Fruit fly (Drosophila melanogaster) whole organism, prepupa: ENCODE data around the gene CG9316.

ENCODE experiments used
- CG10631 ChIP-seq: fragments of 200-800 bp; sonication (Bioruptor generic); optimal IDR thresholded peaks from 2 replicates; lab custom pipeline; 2016; ENCODE audit warnings: missing biosample characterization, missing genetic modification characterization
- CG10669 ChIP-seq: fragments of 200-800 bp; sonication (Bioruptor generic); optimal IDR thresholded peaks from 3 replicates; lab custom pipeline; 2018; ENCODE audit warnings: missing biosample characterization, mild to moderate bottlenecking, missing genetic modification characterization, moderate library complexity
- CG11294 ChIP-seq: fragments of 200-800 bp; sonication (Bioruptor generic); IDR thresholded peaks from 2 replicates; pipeline ENCODE4 v1.3.6; 2022; ENCODE audit warnings: missing biosample characterization, missing genetic modification characterization
- CG11762 ChIP-seq: fragments of 200-800 bp; sonication (Bioruptor generic); optimal IDR thresholded peaks from 3 replicates; lab custom pipeline; 2016; ENCODE audit warnings: missing biosample characterization, missing genetic modification characterization; ENCODE audit not compliant: insufficient read depth
- CG11902 ChIP-seq: fragments of 200-800 bp; sonication (Bioruptor generic); optimal IDR thresholded peaks from 3 replicates; lab custom pipeline; 2016; ENCODE audit warnings: missing biosample characterization, missing genetic modification characterization
- CG15336 ChIP-seq: fragments of 200-800 bp; sonication (Bioruptor generic); IDR thresholded peaks from 2 replicates; pipeline ENCODE4 v1.3.6; 2022; ENCODE audit warnings: missing biosample characterization, missing genetic modification characterization
- CG1621 ChIP-seq: fragments of 200-800 bp; sonication (Bioruptor generic); optimal IDR thresholded peaks from 3 replicates; lab custom pipeline; 2018; ENCODE audit warnings: missing biosample characterization, mild to moderate bottlenecking, missing genetic modification characterization
- CG16779 ChIP-seq: fragments of 200-800 bp; sonication (Bioruptor generic); optimal IDR thresholded peaks from 3 replicates; lab custom pipeline; 2017; ENCODE audit warnings: missing biosample characterization, mild to moderate bottlenecking, missing genetic modification characterization
- CG3032 ChIP-seq: fragments of 200-800 bp; optimal IDR thresholded peaks from 2 replicates; lab custom pipeline; 2019; ENCODE audit warnings: missing biosample characterization, mild to moderate bottlenecking, missing genetic modification characterization, moderate library complexity
- CG31627 ChIP-seq: fragments of 200-800 bp; sonication (Bioruptor generic); optimal IDR thresholded peaks from 3 replicates; lab custom pipeline; 2016; ENCODE audit warnings: missing biosample characterization, missing genetic modification characterization
- CG32006 ChIP-seq: fragments of 200-800 bp; sonication (Bioruptor generic); optimal IDR thresholded peaks from 3 replicates; lab custom pipeline; 2017; ENCODE audit warnings: missing biosample characterization, mild to moderate bottlenecking, missing genetic modification characterization
- CG3919 ChIP-seq: fragments of 200-800 bp; sonication (Bioruptor generic); optimal IDR thresholded peaks from 3 replicates; lab custom pipeline; 2016; ENCODE audit warnings: missing biosample characterization, missing genetic modification characterization
- CG4318 ChIP-seq: fragments of 200-800 bp; sonication (Bioruptor generic); optimal IDR thresholded peaks from 3 replicates; lab custom pipeline; 2017; ENCODE audit warnings: missing biosample characterization, mild to moderate bottlenecking, missing genetic modification characterization
- CG6163 ChIP-seq: fragments of 200-800 bp; sonication (Bioruptor generic); IDR thresholded peaks from 3 replicates; pipeline ENCODE4 v1.3.6; 2022; ENCODE audit warnings: missing biosample characterization, missing genetic modification characterization
- CG6276 ChIP-seq: fragments of 200-800 bp; sonication (Bioruptor generic); optimal IDR thresholded peaks from 2 replicates; lab custom pipeline; 2017; ENCODE audit warnings: missing biosample characterization, mild to moderate bottlenecking, missing genetic modification characterization
- CG6808 ChIP-seq: fragments of 200-800 bp; sonication (Bioruptor generic); optimal IDR thresholded peaks from 3 replicates; lab custom pipeline; 2017; ENCODE audit warnings: missing biosample characterization, missing genetic modification characterization, mild to moderate bottlenecking, moderate library complexity, missing genetic modification reagents
- CG6854 ChIP-seq: fragments of 200-800 bp; sonication (Bioruptor generic); optimal IDR thresholded peaks from 2 replicates; lab custom pipeline; 2017; ENCODE audit warnings: missing biosample characterization, mild to moderate bottlenecking, missing genetic modification characterization
- CG8119 ChIP-seq: fragments of 200-800 bp; sonication (Bioruptor generic); IDR thresholded peaks from 3 replicates; pipeline ENCODE4 v1.3.6; 2022; ENCODE audit warnings: missing biosample characterization, missing genetic modification characterization
- CG8319 ChIP-seq: fragments of 200-800 bp; sonication (Bioruptor generic); optimal IDR thresholded peaks from 3 replicates; lab custom pipeline; 2016; ENCODE audit warnings: missing biosample characterization, missing genetic modification characterization
- CG8632 ChIP-seq: fragments of 200-800 bp; sonication (Bioruptor generic); optimal IDR thresholded peaks from 3 replicates; lab custom pipeline; 2016; ENCODE audit warnings: missing biosample characterization, missing genetic modification characterization
- CG9139 ChIP-seq: fragments of 200-800 bp; sonication (Bioruptor generic); optimal IDR thresholded peaks from 3 replicates; lab custom pipeline; 2017; ENCODE audit warnings: missing biosample characterization, mild to moderate bottlenecking, missing genetic modification characterization
- Eip75B ChIP-seq: fragments of 200-800 bp; sonication (Bioruptor generic); optimal IDR thresholded peaks from 3 replicates; lab custom pipeline; 2016; ENCODE audit warnings: missing biosample characterization, missing genetic modification characterization
- Eip78C ChIP-seq: fragments of 200-800 bp; sonication (Bioruptor generic); peaks from one replicate; lab custom pipeline; 2016; ENCODE audit warnings: missing biosample characterization, missing genetic modification characterization
- Eip93F ChIP-seq: fragments of 200-800 bp; sonication (Bioruptor generic); optimal IDR thresholded peaks from 2 replicates; lab custom pipeline; 2016; ENCODE audit warnings: missing biosample characterization, mild to moderate bottlenecking, missing genetic modification characterization
- Ets21C ChIP-seq: fragments of 200-800 bp; sonication (Bioruptor generic); optimal IDR thresholded peaks from 3 replicates; lab custom pipeline; 2016; ENCODE audit warnings: missing biosample characterization, missing genetic modification characterization
- Ets96B ChIP-seq: fragments of 200-800 bp; optimal IDR thresholded peaks from 2 replicates; lab custom pipeline; 2019; ENCODE audit warnings: missing biosample characterization, mild to moderate bottlenecking, missing genetic modification characterization, moderate library complexity
- Gug ChIP-seq: fragments of 200-800 bp; sonication (Bioruptor generic); IDR thresholded peaks from 2 replicates; pipeline ENCODE4 v1.3.6; 2022; ENCODE audit warnings: missing biosample characterization, missing genetic modification characterization
- Hr4 ChIP-seq: fragments of 200-800 bp; sonication (Bioruptor generic); optimal IDR thresholded peaks from 3 replicates; lab custom pipeline; 2016; ENCODE audit warnings: missing biosample characterization, missing genetic modification characterization
- Lpt ChIP-seq: fragments of 200-800 bp; sonication (Bioruptor generic); optimal IDR thresholded peaks from 3 replicates; lab custom pipeline; 2016; ENCODE audit warnings: missing biosample characterization, missing genetic modification characterization
- OdsH ChIP-seq: fragments of 200-800 bp; sonication (Bioruptor generic); optimal IDR thresholded peaks from 3 replicates; lab custom pipeline; 2016; ENCODE audit warnings: missing biosample characterization, missing genetic modification characterization
- Smox ChIP-seq: fragments of 200-800 bp; sonication (Bioruptor generic); optimal IDR thresholded peaks from 3 replicates; lab custom pipeline; 2016; ENCODE audit warnings: missing biosample characterization, missing genetic modification characterization
- Sox14 ChIP-seq: fragments of 200-800 bp; sonication (Bioruptor generic); optimal IDR thresholded peaks from 3 replicates; lab custom pipeline; 2016; ENCODE audit warnings: missing biosample characterization, missing genetic modification characterization
- Sox15 ChIP-seq: fragments of 200-800 bp; sonication (Bioruptor generic); optimal IDR thresholded peaks from 3 replicates; lab custom pipeline; 2016; ENCODE audit warnings: missing biosample characterization, missing genetic modification characterization
- achi ChIP-seq: fragments of 200-800 bp; sonication (Bioruptor generic); optimal IDR thresholded peaks from 3 replicates; lab custom pipeline; 2016; ENCODE audit warnings: missing biosample characterization, missing genetic modification characterization
- acj6 ChIP-seq: fragments of 200-800 bp; sonication (Bioruptor generic); optimal IDR thresholded peaks from 3 replicates; lab custom pipeline; 2016; ENCODE audit warnings: missing biosample characterization, missing genetic modification characterization
- dac ChIP-seq: fragments of 200-800 bp; sonication (Bioruptor generic); optimal IDR thresholded peaks from 2 replicates; lab custom pipeline; 2017; ENCODE audit warnings: missing biosample characterization, mild to moderate bottlenecking, missing genetic modification characterization
- dsx ChIP-seq: fragments of 200-800 bp; optimal IDR thresholded peaks from 3 replicates; lab custom pipeline; 2019; ENCODE audit warnings: missing biosample characterization, mild to moderate bottlenecking, missing genetic modification characterization, moderate library complexity; ENCODE audit not compliant: poor library complexity, severe bottlenecking
- eg ChIP-seq: fragments of 200-800 bp; sonication (Bioruptor generic); IDR thresholded peaks from 3 replicates; pipeline ENCODE4 v1.3.6; 2022; ENCODE audit warnings: missing biosample characterization, missing genetic modification characterization
- fd59A ChIP-seq: fragments of 200-800 bp; sonication (Bioruptor generic); optimal IDR thresholded peaks from 2 replicates; lab custom pipeline; 2017; ENCODE audit warnings: missing biosample characterization, mild to moderate bottlenecking, missing genetic modification characterization, missing genetic modification reagents
- fd85E ChIP-seq: fragments of 200-800 bp; sonication (Bioruptor generic); optimal IDR thresholded peaks from 3 replicates; lab custom pipeline; 2016; ENCODE audit warnings: missing biosample characterization, missing genetic modification characterization
- net ChIP-seq: fragments of 200-800 bp; sonication (Bioruptor generic); optimal IDR thresholded peaks from 3 replicates; lab custom pipeline; 2016; ENCODE audit warnings: missing biosample characterization, missing genetic modification characterization
- pdm3 ChIP-seq: fragments of 200-800 bp; sonication (Bioruptor generic); optimal IDR thresholded peaks from 3 replicates; lab custom pipeline; 2016; ENCODE audit warnings: missing biosample characterization, missing genetic modification characterization
- salr ChIP-seq, 2 experiments: fragments of 200-800 bp; sonication (Bioruptor generic); optimal IDR thresholded peaks; 3 replicates each; lab custom pipeline; 2016 to 2018; ENCODE audit warnings: missing biosample characterization in 2 of 2, missing genetic modification characterization in 2 of 2, mild to moderate bottlenecking in 1 of 2
- ss ChIP-seq, 2 experiments: fragments of 200-800 bp; sonication (Bioruptor generic); optimal IDR thresholded peaks; 2 replicates in 1 of 2; 3 replicates in 1 of 2; lab custom pipeline; 2017 to 2018; ENCODE audit warnings: mild to moderate bottlenecking in 2 of 2, missing biosample characterization in 2 of 2, missing genetic modification characterization in 2 of 2, moderate library complexity in 1 of 2
- svp ChIP-seq: fragments of 200-800 bp; sonication (Bioruptor generic); peaks from one replicate; lab custom pipeline; 2016; ENCODE audit warnings: missing biosample characterization, missing genetic modification characterization
- vri ChIP-seq: fragments of 200-800 bp; sonication (Bioruptor generic); optimal IDR thresholded peaks from 3 replicates; lab custom pipeline; 2016; ENCODE audit warnings: missing biosample characterization, mild to moderate bottlenecking, missing genetic modification characterization

CG9316 gene

dm6 chr2L:20724024-20724423, 2.3 kb downstream of the CG9316 start:
- TF ChIP-seq Smox (GFP tag; lab: Kevin White, UChicago) (no peak), svp (GFP tag; lab: Kevin White, UChicago) (peak; percentile 36), Hr4 (GFP tag; lab: Kevin White, UChicago) (no peak), net (GFP tag; lab: Kevin White, UChicago) (no peak), dac (no peak), Lpt (GFP tag; lab: Kevin White, UChicago) (no peak), achi (GFP tag; lab: Kevin White, UChicago) (no peak), CG11762 (GFP tag; lab: Kevin White, UChicago) (no peak), CG8119 (GFP tag; lab: Robert Waterston, UW) (no peak), CG15336 (GFP tag; lab: Robert Waterston, UW) (peak; percentile 58), Eip78C (GFP tag; lab: Kevin White, UChicago) (no peak), eg (0 out of 3 replicates have a peak, but pooled peaks have one; percentile 33), CG10669 (GFP tag; lab: Kevin White, UChicago) (no peak), Eip75B (GFP tag; lab: Kevin White, UChicago) (no peak), CG31627 (GFP tag; lab: Kevin White, UChicago) (no peak), salr (GFP tag; optimal IDR thresholded peaks at IDR 0.05; lab: Kevin White, UChicago) (no peak), Gug (GFP tag; lab: Robert Waterston, UW) (0 out of 2 replicates have a peak, but pooled peaks have one; percentile 51), CG16779 (tag; lab: Kevin White, UChicago) (no peak), CG10631 (GFP tag; lab: Kevin White, UChicago) (no peak), fd85E (GFP tag; lab: Kevin White, UChicago) (no peak), CG9139 (GFP tag; lab: Kevin White, UChicago) (no peak), CG6163 (0 out of 3 replicates have a peak, but pooled peaks have one; percentile 38), CG3032 (tag; lab: Kevin White, UChicago) (no peak), acj6 (GFP tag; lab: Kevin White, UChicago) (no peak)

DNA sequence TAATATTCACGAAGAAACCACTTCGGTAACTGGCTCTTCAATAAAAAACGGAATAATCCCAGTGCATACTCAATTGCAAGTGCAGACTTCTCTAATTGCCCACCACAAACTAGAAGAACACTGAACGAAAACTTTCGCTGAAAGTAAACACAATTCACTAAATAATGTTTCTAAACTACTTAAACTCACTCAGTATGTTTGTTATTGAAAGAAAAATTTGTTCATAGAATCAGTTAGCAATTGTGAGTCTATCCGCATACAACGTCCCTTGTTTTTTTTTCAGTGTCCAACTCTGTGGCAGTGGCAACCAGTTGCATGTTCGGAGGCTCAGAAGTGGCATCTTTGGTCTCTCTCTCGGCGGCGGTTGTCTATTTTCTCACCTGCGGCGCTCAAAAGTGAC, 4.9 kb downstream of the CG9316 start:
- TF ChIP-seq CG11902 (no peak), CG6276 (peak; percentile 79), Gug (GFP tag; lab: Robert Waterston, UW) (peak; percentile 79), achi (GFP tag; lab: Kevin White, UChicago) (peak; percentile 64), CG1621 (tag; lab: Kevin White, UChicago) (peak; percentile 25), Ets21C (GFP tag; lab: Kevin White, UChicago) (no peak), Sox14 (GFP tag; lab: Kevin White, UChicago) (peak; percentile 67), CG16779 (tag; lab: Kevin White, UChicago) (peak; percentile 32), CG3919 (peak; percentile 78), Hr4 (GFP tag; lab: Kevin White, UChicago) (peak; percentile 81), salr (GFP tag; optimal IDR thresholded peaks at IDR 0.05; lab: Kevin White, UChicago) (peak; percentile 18 to 76), fd59A (GFP tag; lab: Kevin White, UChicago) (peak; percentile 33), Smox (GFP tag; lab: Kevin White, UChicago) (no peak), CG8119 (GFP tag; lab: Robert Waterston, UW) (peak; percentile 77), Ets96B (tag; lab: Kevin White, UChicago) (peak; percentile 50), CG8632 (GFP tag; lab: Kevin White, UChicago) (no peak), CG6163 (peak; percentile 89), dsx (GFP tag; lab: Kevin White, UChicago) (peak; percentile 43), CG8319 (GFP tag; lab: Kevin White, UChicago) (no peak), CG10669 (GFP tag; lab: Kevin White, UChicago) (no peak), OdsH (peak; percentile 57), CG6854 (GFP tag; lab: Kevin White, UChicago) (no peak), eg (peak; percentile 89), CG10631 (GFP tag; lab: Kevin White, UChicago) (peak; percentile 61), CG6808 (GFP tag; lab: Kevin White, UChicago) (no peak), Lpt (GFP tag; lab: Kevin White, UChicago) (peak; percentile 75), CG15336 (GFP tag; lab: Robert Waterston, UW) (peak; percentile 85), CG11294 (GFP tag; lab: Robert Waterston, UW) (peak; percentile 65), Eip75B (GFP tag; lab: Kevin White, UChicago) (peak; percentile 44), Eip93F (GFP tag; lab: Kevin White, UChicago) (no peak), vri (GFP tag; lab: Kevin White, UChicago) (no peak), CG32006 (GFP tag; lab: Kevin White, UChicago) (peak; percentile 87), fd85E (GFP tag; lab: Kevin White, UChicago) (no peak), CG11762 (GFP tag; lab: Kevin White, UChicago) (peak; percentile 13), pdm3 (GFP tag; lab: Kevin White, UChicago) (peak; percentile 54), Sox15 (GFP tag; lab: Kevin White, UChicago) (no peak), CG31627 (GFP tag; lab: Kevin White, UChicago) (no peak), Eip78C (GFP tag; lab: Kevin White, UChicago) (peak; percentile 91), CG4318 (GFP tag; lab: Kevin White, UChicago) (peak; percentile 39), net (GFP tag; lab: Kevin White, UChicago) (no peak), acj6 (GFP tag; lab: Kevin White, UChicago) (peak; percentile 38), ss (GFP tag; optimal IDR thresholded peaks at IDR 0.05; lab: Kevin White, UChicago) (peak in 1 of 2 experiments; percentile 45)
